Worm (Caenorhabditis elegans) whole organism, L3 larva: ENCODE data around the gene dis-3.

Source experiments
- ama-1 ChIP-seq: fragments of 150-350 bp; optimal IDR thresholded peaks from 2 replicates; lab custom pipeline; 2018
- ceh-16 ChIP-seq: sonication (generic microtip); optimal IDR thresholded peaks from 2 replicates; lab custom pipeline; 2017; ENCODE audit warnings: missing biosample characterization, missing genetic modification characterization
- ceh-82 ChIP-seq: fragments of 150-350 bp; optimal IDR thresholded peaks from 2 replicates; lab custom pipeline; 2014; ENCODE audit warnings: missing biosample characterization, missing genetic modification characterization
- ceh-9 ChIP-seq: sonication (generic microtip); optimal IDR thresholded peaks from 2 replicates; lab custom pipeline; 2018; ENCODE audit warnings: missing biosample characterization, missing genetic modification characterization
- daf-12 ChIP-seq: fragments of 150-350 bp; optimal IDR thresholded peaks from 2 replicates; lab custom pipeline; 2014; ENCODE audit warnings: missing biosample characterization, missing genetic modification reagents, missing genetic modification characterization
- egl-27 ChIP-seq: sonication (generic microtip); optimal IDR thresholded peaks from 4 replicates; lab custom pipeline; 2017; ENCODE audit warnings: missing biosample characterization, missing genetic modification reagents, missing genetic modification characterization
- egl-5 ChIP-seq: fragments of 150-350 bp; optimal IDR thresholded peaks from 2 replicates; lab custom pipeline; 2017; ENCODE audit warnings: missing biosample characterization, missing genetic modification reagents, missing genetic modification characterization, inconsistent platforms
- elt-1 ChIP-seq: fragments of 150-350 bp; optimal IDR thresholded peaks from 2 replicates; lab custom pipeline; 2014; ENCODE audit warnings: missing biosample characterization, missing genetic modification characterization
- elt-2 ChIP-seq: sonication (generic microtip); optimal IDR thresholded peaks from 2 replicates; lab custom pipeline; 2016; ENCODE audit warnings: missing genetic modification reagents, mild to moderate bottlenecking, missing genetic modification characterization, missing compliant biosample characterization
- eor-1 ChIP-seq, 2 experiments: fragments of 150-350 bp; optimal IDR thresholded peaks; 2 replicates each; lab custom pipeline; 2014 to 2018; ENCODE audit warnings: missing biosample characterization in 2 of 2, missing genetic modification characterization in 2 of 2
- fkh-10 ChIP-seq: sonication (generic microtip); optimal IDR thresholded peaks from 2 replicates; lab custom pipeline; 2017; ENCODE audit warnings: missing biosample characterization, missing genetic modification reagents, missing genetic modification characterization
- fkh-2 ChIP-seq: fragments of 150-350 bp; optimal IDR thresholded peaks from 2 replicates; lab custom pipeline; 2014; ENCODE audit warnings: missing biosample characterization, missing genetic modification reagents, missing genetic modification characterization
- fos-1 ChIP-seq: fragments of 150-350 bp; optimal IDR thresholded peaks from 2 replicates; lab custom pipeline; 2014; ENCODE audit warnings: missing biosample characterization, missing genetic modification characterization
- hmg-11 ChIP-seq: sonication (generic microtip); optimal IDR thresholded peaks from 2 replicates; lab custom pipeline; 2016; ENCODE audit warnings: missing genetic modification characterization, missing compliant biosample characterization
- jun-1 ChIP-seq: fragments of 150-350 bp; optimal IDR thresholded peaks from 2 replicates; lab custom pipeline; 2014; ENCODE audit warnings: missing biosample characterization, missing genetic modification reagents, missing genetic modification characterization
- lin-15B ChIP-seq: fragments of 150-350 bp; optimal IDR thresholded peaks from 2 replicates; lab custom pipeline; 2014; ENCODE audit warnings: missing biosample characterization, missing genetic modification characterization
- lin-39 ChIP-seq: fragments of 150-350 bp; optimal IDR thresholded peaks from 2 replicates; lab custom pipeline; 2018; ENCODE audit warnings: missing biosample characterization, missing genetic modification reagents, missing genetic modification characterization
- lsy-12 ChIP-seq: sonication (generic microtip); optimal IDR thresholded peaks from 2 replicates; lab custom pipeline; 2016; ENCODE audit warnings: mild to moderate bottlenecking, missing genetic modification characterization, missing compliant biosample characterization
- mdl-1 ChIP-seq: fragments of 150-350 bp; optimal IDR thresholded peaks from 2 replicates; lab custom pipeline; 2014; ENCODE audit warnings: missing biosample characterization, missing genetic modification characterization
- mml-1 ChIP-seq: fragments of 150-350 bp; sonication (generic microtip); optimal IDR thresholded peaks from 3 replicates; lab custom pipeline; 2014; ENCODE audit warnings: missing biosample characterization, missing genetic modification characterization
- nfya-1 ChIP-seq: sonication (generic microtip); optimal IDR thresholded peaks from 2 replicates; lab custom pipeline; 2017; ENCODE audit warnings: missing genetic modification characterization, mild to moderate bottlenecking, missing compliant biosample characterization, antibody characterized with exemption, moderate library complexity; ENCODE audit not compliant: insufficient read depth
- nhr-11 ChIP-seq: fragments of 150-350 bp; optimal IDR thresholded peaks from 2 replicates; lab custom pipeline; 2014; ENCODE audit warnings: missing biosample characterization, missing genetic modification characterization
- nhr-12 ChIP-seq: fragments of 150-350 bp; optimal IDR thresholded peaks from 2 replicates; lab custom pipeline; 2014; ENCODE audit warnings: missing biosample characterization, missing genetic modification characterization
- nhr-23 ChIP-seq: fragments of 150-350 bp; optimal IDR thresholded peaks from 2 replicates; lab custom pipeline; 2014; ENCODE audit warnings: missing biosample characterization, missing genetic modification reagents, missing genetic modification characterization
- nhr-43 ChIP-seq: sonication (generic microtip); optimal IDR thresholded peaks from 2 replicates; lab custom pipeline; 2016; ENCODE audit warnings: mild to moderate bottlenecking, missing genetic modification characterization, missing compliant biosample characterization; ENCODE audit not compliant: poor library complexity, severe bottlenecking
- nhr-67 ChIP-seq: fragments of 150-350 bp; optimal IDR thresholded peaks from 2 replicates; lab custom pipeline; 2014; ENCODE audit warnings: missing biosample characterization, missing genetic modification characterization
- nhr-76 ChIP-seq: fragments of 150-350 bp; sonication (generic microtip); optimal IDR thresholded peaks from 5 replicates; lab custom pipeline; 2014; ENCODE audit warnings: missing biosample characterization, missing genetic modification characterization
- nhr-77 ChIP-seq: fragments of 150-350 bp; optimal IDR thresholded peaks from 2 replicates; lab custom pipeline; 2014; ENCODE audit warnings: missing biosample characterization, missing genetic modification characterization
- pha-4 ChIP-seq: fragments of 150-350 bp; optimal IDR thresholded peaks from 2 replicates; lab custom pipeline; 2014; ENCODE audit warnings: missing biosample characterization, missing genetic modification reagents, missing genetic modification characterization
- pqm-1 ChIP-seq: fragments of 150-350 bp; optimal IDR thresholded peaks from 2 replicates; lab custom pipeline; 2017; ENCODE audit warnings: missing biosample characterization, missing genetic modification characterization, inconsistent platforms
- sea-2 ChIP-seq: fragments of 150-350 bp; sonication (generic microtip); optimal IDR thresholded peaks from 4 replicates; lab custom pipeline; 2014; ENCODE audit warnings: missing biosample characterization, missing genetic modification reagents, missing genetic modification characterization
- snpc-4 ChIP-seq: fragments of 150-350 bp; optimal IDR thresholded peaks from 2 replicates; lab custom pipeline; 2014; ENCODE audit warnings: missing biosample characterization, missing genetic modification characterization
- tbx-2 ChIP-seq: sonication (generic microtip); optimal IDR thresholded peaks from 2 replicates; lab custom pipeline; 2016; ENCODE audit warnings: mild to moderate bottlenecking, missing genetic modification characterization, missing compliant biosample characterization
- unc-62 ChIP-seq: fragments of 150-350 bp; sonication (generic microtip); optimal IDR thresholded peaks from 4 replicates; lab custom pipeline; 2014; ENCODE audit warnings: missing biosample characterization, missing genetic modification reagents, missing genetic modification characterization
- ztf-11 ChIP-seq: fragments of 150-350 bp; optimal IDR thresholded peaks from 2 replicates; lab custom pipeline; 2014; ENCODE audit warnings: missing biosample characterization, missing genetic modification characterization

The dis-3 gene

DNA sequence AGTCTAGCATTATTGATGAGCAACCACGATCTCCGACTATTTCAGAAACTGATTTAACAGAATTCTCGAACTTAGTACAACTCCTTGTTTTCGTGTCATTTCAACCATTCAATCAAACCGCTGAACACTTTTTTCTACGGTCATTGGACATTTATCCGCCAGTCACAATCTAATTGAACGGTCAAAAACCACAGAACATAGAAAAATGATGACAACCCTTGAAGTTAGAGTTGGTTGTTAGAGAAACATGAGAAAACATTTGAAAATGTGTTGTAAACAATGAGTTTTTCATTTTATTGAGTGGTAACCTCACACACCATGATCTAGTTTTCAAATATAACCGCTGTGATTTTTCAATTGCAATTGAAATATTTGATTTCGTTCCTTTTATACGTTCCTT lies 47.5 kb downstream of the dis-3 start:
- no peak for TF ChIP-seq nhr-77 (tag; lab: Kevin White, UChicago)
- no peak for TF ChIP-seq ceh-82 (tag; lab: Kevin White, UChicago)
- no peak for TF ChIP-seq lsy-12
- no peak for TF ChIP-seq nhr-23 (tag; lab: Kevin White, UChicago)
- TF ChIP-seq jun-1: no peak
- TF ChIP-seq egl-5: no peak

DNA sequence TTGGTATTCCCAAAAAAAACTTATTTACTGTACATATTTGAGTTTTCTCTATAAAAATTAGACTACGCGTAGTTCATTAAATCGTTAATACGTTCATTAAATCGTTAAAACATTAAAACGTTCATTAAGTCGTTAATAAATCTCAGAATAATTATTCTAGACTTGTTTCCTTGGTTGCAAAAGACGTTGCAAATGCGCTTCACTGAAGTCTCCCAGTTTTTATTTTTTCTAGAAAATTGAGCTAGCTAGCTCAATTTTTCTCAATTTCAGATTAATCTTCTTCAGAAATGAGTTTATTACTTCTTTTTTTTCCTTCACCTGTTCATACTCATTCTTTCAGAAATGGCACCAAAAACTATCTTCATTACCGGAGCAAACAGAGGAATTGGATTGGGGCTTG lies 47.9 kb downstream of the dis-3 start:
- TF ChIP-seq fkh-10 (GFP tag; lab: Kevin White, UChicago) (no peak), nhr-76 (tag; lab: Kevin White, UChicago) (no peak), sea-2 (GFP tag; lab: Kevin White, UChicago) (no peak), ceh-82 (tag; lab: Kevin White, UChicago) (no peak), hmg-11 (tag; lab: Kevin White, UChicago) (no peak), egl-5 (no peak), nhr-12 (tag; lab: Kevin White, UChicago) (no peak), ama-1 (lab: Kevin White, UChicago) (no peak), nhr-11 (tag; lab: Kevin White, UChicago) (no peak), nhr-67 (tag; lab: Kevin White, UChicago) (no peak), fkh-2 (tag; lab: Kevin White, UChicago) (no peak)

DNA sequence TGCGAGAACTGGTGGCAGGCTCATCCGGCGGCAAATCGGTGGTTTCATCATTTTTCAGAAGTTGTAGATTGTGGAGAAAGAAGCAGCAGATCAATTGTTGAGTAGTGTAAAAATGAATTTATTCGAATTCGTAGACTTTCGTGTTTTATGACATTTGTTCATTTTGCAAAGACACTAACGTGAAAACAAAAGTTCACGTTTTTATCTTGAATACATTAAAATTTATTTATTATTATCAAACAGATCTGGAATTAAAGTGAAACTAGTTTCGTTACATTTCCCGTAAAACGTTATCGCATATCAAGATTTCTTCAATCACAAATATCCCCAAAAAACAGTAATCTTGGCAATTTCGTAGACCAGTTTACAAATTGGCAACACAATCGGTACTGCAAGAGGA lies 49.9 kb downstream of the dis-3 start, which contains the start of gene T14G10.8:
T14G10.8 (minus strand) TSS at position 101 of the 400 bp plus-strand sequence.
- TF ChIP-seq nhr-23 (tag; lab: Kevin White, UChicago): no peak
- TF ChIP-seq ceh-16 (tag; lab: Kevin White, UChicago): no peak
- no peak for TF ChIP-seq eor-1 (tag; optimal IDR thresholded peaks at IDR 0.05; lab: Kevin White, UChicago)
- TF ChIP-seq sea-2 (GFP tag; lab: Kevin White, UChicago): no peak
- no peak for TF ChIP-seq elt-1 (tag; lab: Kevin White, UChicago)
- no peak for TF ChIP-seq lin-39
- TF ChIP-seq ztf-11 (tag; lab: Kevin White, UChicago): no peak
- TF ChIP-seq mdl-1 (tag; lab: Kevin White, UChicago): no peak
- TF ChIP-seq fkh-10 (GFP tag; lab: Kevin White, UChicago): no peak
- no peak for TF ChIP-seq lin-15B (tag; lab: Kevin White, UChicago)
- no peak for TF ChIP-seq daf-12 (tag; lab: Kevin White, UChicago)
- no peak for TF ChIP-seq snpc-4

DNA sequence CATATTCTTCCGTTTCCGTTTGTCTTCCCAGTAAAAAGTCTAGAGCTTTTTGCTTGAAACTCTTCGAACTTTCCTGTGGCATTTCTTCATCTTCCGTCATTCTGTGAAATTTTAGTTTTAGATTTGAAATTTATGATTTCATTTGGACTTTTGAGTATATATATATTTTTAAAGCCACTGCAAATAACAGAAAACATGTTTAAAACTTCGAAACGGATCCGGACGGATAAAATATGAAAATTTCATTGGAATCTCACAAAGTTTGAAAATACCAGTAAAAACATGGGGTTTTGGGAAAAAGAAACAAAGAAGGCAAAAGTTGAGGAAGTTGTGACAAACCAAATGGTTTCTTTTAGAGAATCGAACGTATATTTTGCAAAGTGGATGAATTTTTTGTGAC lies 51.9 kb downstream of the dis-3 start, which contains the start of gene pigs-1:
pigs-1 (minus strand) TSS at position 101 of the 400 bp plus-strand sequence.
- no peak for TF ChIP-seq ceh-9 (tag; lab: Kevin White, UChicago)
- no peak for TF ChIP-seq nhr-23 (tag; lab: Kevin White, UChicago)
- no peak for TF ChIP-seq ztf-11 (tag; lab: Kevin White, UChicago)
- no peak for TF ChIP-seq egl-5
- TF ChIP-seq egl-27: no peak
- no peak for TF ChIP-seq ceh-82 (tag; lab: Kevin White, UChicago)
- no peak for TF ChIP-seq fos-1 (tag; lab: Kevin White, UChicago)
- TF ChIP-seq nfya-1 (tag; lab: Kevin White, UChicago): no peak
- no peak for TF ChIP-seq elt-2 (tag; lab: Kevin White, UChicago)
- no peak for TF ChIP-seq unc-62 (GFP tag; lab: Kevin White, UChicago)
- no peak for TF ChIP-seq fkh-10 (GFP tag; lab: Kevin White, UChicago)
- no peak for TF ChIP-seq mml-1
- no peak for TF ChIP-seq sea-2 (GFP tag; lab: Kevin White, UChicago)
- TF ChIP-seq tbx-2: no peak
- no peak for TF ChIP-seq nhr-76 (tag; lab: Kevin White, UChicago)
- TF ChIP-seq pqm-1 (tag; lab: Kevin White, UChicago): no peak
- no peak for TF ChIP-seq nhr-43 (tag; lab: Kevin White, UChicago)
- TF ChIP-seq lin-15B (tag; lab: Kevin White, UChicago): no peak
- TF ChIP-seq daf-12 (tag; lab: Kevin White, UChicago): no peak

DNA sequence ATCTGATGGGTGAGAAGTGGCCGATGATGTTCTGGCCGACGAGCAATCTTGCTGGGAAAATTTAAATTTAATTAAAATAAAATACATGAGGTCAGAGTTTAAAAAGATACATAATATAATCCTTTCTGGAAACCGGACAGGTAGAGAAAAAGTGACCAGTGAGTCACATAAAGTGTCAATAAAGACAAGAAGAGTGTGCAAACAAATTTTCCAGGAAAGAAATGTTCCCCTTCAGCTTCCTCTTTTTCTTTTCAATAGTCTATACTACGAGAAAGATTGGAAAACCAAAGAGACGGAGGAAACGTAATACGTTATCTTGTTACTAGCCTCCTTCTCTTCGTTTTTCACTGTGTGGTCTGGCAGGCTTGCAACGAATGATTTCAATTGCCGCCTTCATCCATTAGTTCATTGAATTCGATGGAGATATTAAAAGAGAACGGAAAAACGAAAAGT lies 53.6 kb downstream of the dis-3 start, which contains the start of gene tsp-12:
tsp-12 (minus strand) TSS at position 51 of the 453 bp plus-strand sequence.
- TF ChIP-seq pha-4 (peak; percentile 63), snpc-4 (peak; percentile 50), sea-2 (GFP tag; lab: Kevin White, UChicago) (no peak), pqm-1 (tag; lab: Kevin White, UChicago) (no peak), ama-1 (lab: Kevin White, UChicago) (no peak), lin-15B (tag; lab: Kevin White, UChicago) (no peak)
